Fruit fly (Drosophila melanogaster): ENCODE data around the gene pinta.

pinta gene

DNA sequence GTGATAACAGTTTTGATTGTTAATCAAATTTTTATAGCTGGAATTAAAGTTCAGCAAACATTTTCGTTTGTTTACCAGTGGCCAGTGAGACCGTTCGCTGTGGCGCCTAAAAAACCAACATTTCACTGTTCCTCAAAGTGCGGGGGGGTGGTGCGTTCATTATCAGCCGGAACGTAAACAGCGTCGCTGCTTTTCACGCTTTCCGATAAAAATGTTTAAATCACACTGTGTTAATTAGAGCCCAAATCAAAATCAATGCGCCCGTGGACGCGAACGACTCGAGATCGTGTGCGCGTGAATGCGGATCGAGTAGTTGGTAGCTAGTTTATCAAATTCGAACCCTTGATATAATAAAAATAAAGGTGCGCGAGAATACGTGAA, 23.1 kb upstream of the pinta start, which contains the start of gene CG34376 (continued):
- TF ChIP-seq CG9876 (GFP tag; optimal IDR thresholded peaks at IDR 0.05) (peak; percentile 23), fd102C (GFP tag; optimal IDR thresholded peaks at IDR 0.05) (no peak), CG8089 (GFP tag; optimal IDR thresholded peaks at IDR 0.05) (no peak), vvl (GFP tag; IDR thresholded peaks at IDR 0.05) (no peak; the same call in 1 of the 2 replicates), br (optimal IDR thresholded peaks at IDR 0.05) (no peak), fd96Cb (tag; optimal IDR thresholded peaks at IDR 0.05) (no peak), CG12769 (tag; optimal IDR thresholded peaks at IDR 0.05) (no peak), CG12299 (tag; optimal IDR thresholded peaks at IDR 0.05) (no peak), D (optimal IDR thresholded peaks at IDR 0.05) (no peak), D (GFP tag; optimal IDR thresholded peaks at IDR 0.05) (no peak), CTCF (GFP tag; optimal IDR thresholded peaks at IDR 0.05) (peak; percentile 29), CG12942 (GFP tag; optimal IDR thresholded peaks at IDR 0.05) (peak; percentile 9), HLH4C (GFP tag; IDR thresholded peaks at IDR 0.05; ENCODE audit: partially characterized antibody) (peak; percentile 39; the same call in 2 of the 3 replicates), Ravus (GFP tag; IDR thresholded peaks at IDR 0.05) (no peak), CG7745 (tag; optimal IDR thresholded peaks at IDR 0.05) (no peak), az2 (GFP tag; optimal IDR thresholded peaks at IDR 0.05) (peak; percentile 5), CG43689 (GFP tag; IDR thresholded peaks at IDR 0.05) (no peak), CG14050 (GFP tag; IDR thresholded peaks at IDR 0.05) (peak; percentile 59; the same call in 1 of the 3 replicates), zen2 (GFP tag; IDR thresholded peaks at IDR 0.05; ENCODE audit: partially characterized antibody) (no peak), Bteb2 (GFP tag; optimal IDR thresholded peaks at IDR 0.05) (no peak), NfI (GFP tag; optimal IDR thresholded peaks at IDR 0.05) (peak; percentile 49), CG4707 (GFP tag; optimal IDR thresholded peaks at IDR 0.05) (peak; percentile 9), slp2 (GFP tag; optimal IDR thresholded peaks at IDR 0.05) (peak; percentile 22), CG14667 (GFP tag; IDR thresholded peaks at IDR 0.05) (no peak), Atf6 (GFP tag; IDR thresholded peaks at IDR 0.05) (no peak), Camta (GFP tag; optimal IDR thresholded peaks at IDR 0.05) (no peak), Aef1 (GFP tag; IDR thresholded peaks at IDR 0.05) (peak; percentile 33), jigr1 (GFP tag; IDR thresholded peaks at IDR 0.05) (no peak), dpn (GFP tag; optimal IDR thresholded peaks at IDR 0.05) (peak in 1 of 2 experiments; percentile 9), Gsc (GFP tag; IDR thresholded peaks at IDR 0.05) (no peak), GATAe (GFP tag; conservative IDR thresholded peaks at IDR 0.05) (peak; percentile 93), CG7271 (tag; optimal IDR thresholded peaks at IDR 0.05) (no peak), scrt (GFP tag; optimal IDR thresholded peaks at IDR 0.05) (peak; percentile 18), CG7839 (tag; optimal IDR thresholded peaks at IDR 0.05) (no peak), CG4404 (GFP tag; IDR thresholded peaks at IDR 0.05) (no peak), gem (tag; optimal IDR thresholded peaks at IDR 0.05) (peak; percentile 55), dmrt11E (tag; optimal IDR thresholded peaks at IDR 0.05) (no peak), CG14014 (GFP tag; IDR thresholded peaks at IDR 0.05) (peak; percentile 41), CG6254 (GFP tag; optimal IDR thresholded peaks at IDR 0.05) (peak; percentile 17), CG14710 (tag; optimal IDR thresholded peaks at IDR 0.05) (peak; percentile 72), Vsx1 (GFP tag; optimal IDR thresholded peaks at IDR 0.05) (peak; percentile 38), mirr (GFP tag; optimal IDR thresholded peaks at IDR 0.05) (peak; percentile 85), Hmx (GFP tag; optimal IDR thresholded peaks at IDR 0.05) (no peak), CG1647 (GFP tag; optimal IDR thresholded peaks at IDR 0.05) (peak; percentile 1), Ets97D (GFP tag; optimal IDR thresholded peaks at IDR 0.05) (peak; percentile 68), CG5180 (GFP tag; optimal IDR thresholded peaks at IDR 0.05) (no peak), caup (GFP tag; optimal IDR thresholded peaks at IDR 0.05; ENCODE audit: severe bottlenecking) (peak; percentile 41), CG32772 (GFP tag; IDR thresholded peaks at IDR 0.05) (peak; percentile 24; the same call in 1 of the 2 replicates), chn (GFP tag; optimal IDR thresholded peaks at IDR 0.05) (no peak), CG12155 (GFP tag; optimal IDR thresholded peaks at IDR 0.05) (no peak), ash1 (GFP tag; optimal IDR thresholded peaks at IDR 0.05) (peak; percentile 72), CG6791 (GFP tag; IDR thresholded peaks at IDR 0.05; ENCODE audit: partially characterized antibody) (peak; percentile 57; the same call in 2 of the 3 replicates)
